Fruit fly (Drosophila melanogaster): Measurements from ENCODE around the gene GstO2.

- TF ChIP-seq CG14711 (tag; optimal IDR thresholded peaks at IDR 0.05), result peak; percentile 57
- peak; percentile 25 for TF ChIP-seq CG11617 (GFP tag; optimal IDR thresholded peaks at IDR 0.05)
- TF ChIP-seq pad (GFP tag; optimal IDR thresholded peaks at IDR 0.05), result no peak
- no peak for TF ChIP-seq CG12768 (GFP tag; optimal IDR thresholded peaks at IDR 0.05)
Measured at dm6 chr3L:8509567-8510109, 13.7 kb downstream of the GstO2 start, which contains the start of the genes ZC3H3 and Pus7.

All from whole organism, adult.